Worm (Caenorhabditis elegans): ENCODE measurements around the gene C01G5.9.

Gene C01G5.9

DNA sequence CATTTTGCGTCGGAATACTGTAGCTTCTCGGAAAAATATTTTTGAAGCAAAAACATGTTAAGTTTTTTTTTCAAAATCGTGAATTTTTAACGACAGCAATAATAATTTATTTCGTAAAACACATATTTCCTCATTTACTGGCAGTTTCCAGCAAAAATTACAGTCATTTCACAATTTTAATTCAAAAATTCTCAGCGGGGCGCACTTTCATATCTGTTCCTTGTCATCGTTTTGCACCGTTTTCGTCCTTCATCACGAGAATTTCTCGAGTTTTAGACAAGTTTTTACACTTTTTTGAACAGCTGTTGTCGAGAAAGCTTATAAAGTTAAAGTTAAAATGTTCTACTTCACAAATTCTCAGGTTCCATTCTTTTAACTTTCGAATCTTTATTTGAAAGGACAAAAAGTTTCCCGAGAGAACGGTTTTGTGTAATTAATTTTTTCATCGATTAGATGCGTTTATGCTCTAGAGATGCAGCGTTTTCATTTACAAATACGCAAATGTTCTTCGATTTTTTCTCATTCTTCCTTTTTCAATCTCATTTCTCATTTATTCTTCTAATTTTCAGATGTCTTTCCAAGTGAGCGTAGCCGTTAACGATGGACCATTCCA is 2.7 kb downstream of the C01G5.9 start, which contains the start of gene ddi-1:
TSS of gene ddi-1 (plus strand) at position 563 of the 613 bp plus-strand sequence.
- peak; percentile 82 for TF ChIP-seq hlh-30 (tag; optimal IDR thresholded peaks at IDR 0.05; ENCODE audit: insufficient read depth)
- no peak for TF ChIP-seq mxl-3 (GFP tag; optimal IDR thresholded peaks at IDR 0.05)
- TF ChIP-seq nhr-237 (tag; optimal IDR thresholded peaks at IDR 0.05) = no peak
- no peak for TF ChIP-seq nhr-41 (GFP tag; IDR thresholded peaks at IDR 0.05)
- no peak for TF ChIP-seq nhr-11 (tag; optimal IDR thresholded peaks at IDR 0.05)
- TF ChIP-seq lin-38 (GFP tag; IDR thresholded peaks at IDR 0.05) = peak; percentile 33
- TF ChIP-seq ZK337.2 (GFP tag; IDR thresholded peaks at IDR 0.05) = no peak

DNA sequence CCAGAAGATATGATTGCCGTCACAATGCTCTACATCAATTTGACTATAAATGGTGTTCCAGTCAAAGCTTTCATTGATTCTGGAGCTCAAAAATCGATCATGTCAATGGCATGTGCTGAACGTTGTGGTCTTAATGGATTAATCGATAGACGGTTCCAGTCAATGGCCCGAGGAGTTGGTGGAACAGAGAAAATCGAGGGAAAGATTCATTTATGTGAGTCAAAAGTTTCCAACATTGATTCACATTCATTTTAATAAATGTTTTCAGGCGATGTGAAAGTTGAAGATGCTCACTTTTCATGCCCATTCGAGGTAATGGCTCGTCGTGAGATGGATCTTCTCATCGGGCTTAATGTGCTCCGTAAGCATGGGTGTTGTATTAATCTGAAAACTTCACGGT is 4.1 kb downstream of the C01G5.9 start:
- TF ChIP-seq unc-62 (GFP tag; optimal IDR thresholded peaks at IDR 0.05 in 1 of 2) (peak in 1 of 2 experiments; percentile 94), unc-62 (tag; optimal IDR thresholded peaks at IDR 0.05) (no peak), fos-1 (tag; optimal IDR thresholded peaks at IDR 0.05) (no peak)

DNA sequence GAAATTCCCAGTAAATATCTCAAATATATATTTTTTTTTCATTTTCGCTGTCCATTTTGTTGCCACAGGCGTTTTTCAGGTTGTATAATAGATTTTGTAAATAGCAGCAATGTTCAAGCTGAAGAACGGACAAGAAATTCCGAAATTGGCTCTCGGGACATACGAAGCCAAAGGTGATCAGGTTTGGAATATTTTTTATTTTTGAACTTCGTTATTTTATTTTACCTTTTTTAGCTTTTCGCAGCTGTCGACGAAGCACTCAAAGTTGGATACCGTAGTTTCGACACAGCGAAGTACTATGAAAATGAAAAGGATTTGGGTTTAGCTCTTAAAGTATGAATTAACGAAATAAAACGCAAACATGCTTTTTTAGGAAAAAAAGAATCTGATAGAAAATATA is 4.8 kb downstream of the C01G5.9 start, which contains the start of gene C01G5.5:
TSS of gene C01G5.5 (plus strand) at position 80 of the 400 bp plus-strand sequence.
- TF ChIP-seq snpc-1.2 (GFP tag; IDR thresholded peaks at IDR 0.05) (0 out of 2 replicates have a peak, but pooled peaks have one; percentile 32), D1046.2 (GFP tag; IDR thresholded peaks at IDR 0.05) (no peak), aha-1 (tag) (peak; percentile 59), php-3 (GFP tag; IDR thresholded peaks at IDR 0.05) (no peak), mes-2 (tag; optimal IDR thresholded peaks at IDR 0.05; ENCODE audit: poor library complexity, severe bottlenecking) (peak; percentile 15)

DNA sequence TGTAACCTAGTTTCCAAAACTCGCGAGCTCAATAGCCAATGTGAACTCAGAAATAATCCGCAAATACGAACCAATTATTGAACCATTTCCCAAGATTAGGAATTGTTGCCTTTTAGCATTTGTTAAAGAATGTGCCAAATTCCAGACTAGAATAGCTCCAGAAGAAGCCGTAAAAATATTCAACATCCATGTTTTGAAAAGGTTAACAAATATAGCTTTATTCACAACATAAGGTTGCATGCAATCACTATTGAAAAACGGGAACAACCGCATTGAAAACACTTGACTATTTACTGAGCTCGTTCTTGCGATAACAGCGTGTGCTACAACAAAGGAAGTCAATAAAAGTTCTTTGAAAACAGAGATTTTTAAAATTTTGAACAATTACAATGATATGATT is 6.8 kb downstream of the C01G5.9 start:
- TF ChIP-seq mdt-29 (GFP tag; IDR thresholded peaks at IDR 0.05) (no peak), attf-4 (tag; optimal IDR thresholded peaks at IDR 0.05) (no peak), pha-4 (GFP tag; IDR thresholded peaks at IDR 0.05) (peak; percentile 38; the same call in 1 of the 2 replicates), pha-4 (tag; optimal IDR thresholded peaks at IDR 0.05) (no peak), F49E8.2 (tag; optimal IDR thresholded peaks at IDR 0.05; ENCODE audit: borderline replicate concordance) (peak; percentile 71), aha-1 (tag) (no peak), daf-12 (tag; optimal IDR thresholded peaks at IDR 0.05) (no peak), F26F4.8 (GFP tag; conservative IDR thresholded peaks at IDR 0.05) (no peak), lin-38 (GFP tag; IDR thresholded peaks at IDR 0.05) (peak; percentile 70), lin-1 (GFP tag; IDR thresholded peaks at IDR 0.05) (no peak), ZK546.5 (tag; optimal IDR thresholded peaks at IDR 0.05) (no peak), ceh-82 (tag; optimal IDR thresholded peaks at IDR 0.05) (no peak), tra-1 (GFP tag; IDR thresholded peaks at IDR 0.05) (no peak), dve-1 (tag; optimal IDR thresholded peaks at IDR 0.05; ENCODE audit: insufficient read depth) (no peak), Y105C5A.15 (GFP tag; IDR thresholded peaks at IDR 0.05) (peak; percentile 41; the same call in 1 of the 2 replicates), mxl-2 (GFP tag; conservative IDR thresholded peaks at IDR 0.05) (no peak), pqm-1 (tag; optimal IDR thresholded peaks at IDR 0.05) (no peak), unc-39 (tag; optimal IDR thresholded peaks at IDR 0.05) (no peak), lin-13 (GFP tag; optimal IDR thresholded peaks at IDR 0.05) (no peak), zag-1 (tag; optimal IDR thresholded peaks at IDR 0.05) (no peak), dmd-8 (GFP tag; IDR thresholded peaks at IDR 0.05) (no peak), Y75B8A.6 (GFP tag; IDR thresholded peaks at IDR 0.05) (0 out of 2 replicates have a peak, but pooled peaks have one; percentile 14), madf-9 (GFP tag; conservative IDR thresholded peaks at IDR 0.05) (no peak), Y48G9A.11 (GFP tag; IDR thresholded peaks at IDR 0.05) (peak; percentile 59; the same call in 1 of the 2 replicates), daf-16 (GFP tag; optimal IDR thresholded peaks at IDR 0.05) (no peak), daf-16 (tag; optimal IDR thresholded peaks at IDR 0.05) (no peak), snpc-1.2 (GFP tag; IDR thresholded peaks at IDR 0.05) (peak; percentile 91), arid-1 (GFP tag; conservative IDR thresholded peaks at IDR 0.05) (peak; percentile 39; the same call in 1 of the 2 replicates), fos-1 (tag; optimal IDR thresholded peaks at IDR 0.05) (no peak), set-16 (GFP tag; IDR thresholded peaks at IDR 0.05) (no peak), nhr-111 (GFP tag; optimal IDR thresholded peaks at IDR 0.05) (no peak), dmd-6 (GFP tag; IDR thresholded peaks at IDR 0.05) (no peak), ceh-44 (GFP tag; IDR thresholded peaks at IDR 0.05) (no peak), T20F7.1 (GFP tag; optimal IDR thresholded peaks at IDR 0.05) (no peak)
